Fruit fly (Drosophila melanogaster) whole organism, embryonic: Measurements from ENCODE around the gene shd.

Experiments used
- Atf3 ChIP-seq: fragments of 200-800 bp; sonication (Bioruptor generic); optimal IDR thresholded peaks from 3 replicates; lab custom pipeline; 2016; ENCODE audit warnings: missing biosample characterization, missing genetic modification characterization
- Awh ChIP-seq: fragments of 200-800 bp; sonication (Bioruptor generic); IDR thresholded peaks from 2 replicates; pipeline ENCODE4, ENCODE4 v1.3.6; 2022; ENCODE audit warnings: missing biosample characterization, missing genetic modification characterization
- Bdp1 ChIP-seq: fragments of 200-800 bp; sonication (Bioruptor generic); optimal IDR thresholded peaks from 3 replicates; lab custom pipeline; 2016; ENCODE audit warnings: missing biosample characterization, missing genetic modification characterization
- CG11560 ChIP-seq: fragments of 200-800 bp; sonication (Bioruptor generic); IDR thresholded peaks from 3 replicates; pipeline ENCODE4 v1.3.6; 2022; ENCODE audit warnings: missing biosample characterization, missing genetic modification characterization
- CG11696 ChIP-seq: fragments of 200-800 bp; sonication (Bioruptor generic); IDR thresholded peaks from 2 replicates; pipeline ENCODE4 v1.3.6; 2022; ENCODE audit warnings: missing biosample characterization, missing genetic modification characterization
- CG15011 ChIP-seq: fragments of 200-800 bp; sonication (Bioruptor generic); optimal IDR thresholded peaks from 3 replicates; lab custom pipeline; 2018; ENCODE audit warnings: missing biosample characterization, mild to moderate bottlenecking, missing genetic modification characterization
- CG15479 ChIP-seq: fragments of 200-800 bp; sonication (Bioruptor generic); optimal IDR thresholded peaks from 3 replicates; lab custom pipeline; 2019; ENCODE audit warnings: missing biosample characterization, mild to moderate bottlenecking, missing genetic modification characterization, moderate library complexity
- CG1603 ChIP-seq: fragments of 200-800 bp; sonication (Bioruptor generic); optimal IDR thresholded peaks from 2 replicates; lab custom pipeline; 2019; ENCODE audit warnings: missing biosample characterization, mild to moderate bottlenecking, missing genetic modification characterization, moderate library complexity
- CG16863 ChIP-seq: fragments of 200-800 bp; sonication (Bioruptor generic); optimal IDR thresholded peaks from 3 replicates; lab custom pipeline; 2016; ENCODE audit warnings: missing biosample characterization, missing genetic modification characterization
- CG17328 ChIP-seq: fragments of 200-800 bp; sonication (Bioruptor generic); IDR thresholded peaks from 2 replicates; pipeline ENCODE4 v1.3.6; 2022; ENCODE audit warnings: missing biosample characterization, missing genetic modification characterization
- CG30020 ChIP-seq: fragments of 200-800 bp; optimal IDR thresholded peaks from 2 replicates; lab custom pipeline; 2019; ENCODE audit warnings: missing biosample characterization, mild to moderate bottlenecking, missing genetic modification characterization, moderate library complexity
- CG3281 ChIP-seq: fragments of 200-800 bp; sonication (Bioruptor generic); optimal IDR thresholded peaks from 3 replicates; lab custom pipeline; 2017; ENCODE audit warnings: missing biosample characterization, mild to moderate bottlenecking, missing genetic modification characterization
- CG34224 ChIP-seq: fragments of 200-800 bp; sonication (Bioruptor generic); IDR thresholded peaks from 3 replicates; pipeline ENCODE4 v1.3.6; 2022; ENCODE audit warnings: missing biosample characterization, missing genetic modification characterization; ENCODE audit not compliant: partially characterized antibody
- CG4617 ChIP-seq: fragments of 200-800 bp; sonication (Bioruptor generic); optimal IDR thresholded peaks from 3 replicates; lab custom pipeline; 2016; ENCODE audit warnings: missing biosample characterization, missing genetic modification characterization, borderline replicate concordance
- CG6683 ChIP-seq: fragments of 200-800 bp; sonication (Bioruptor generic); optimal IDR thresholded peaks from 2 replicates; lab custom pipeline; 2017; ENCODE audit warnings: missing biosample characterization, mild to moderate bottlenecking, missing genetic modification characterization, missing genetic modification reagents
- CG6689 ChIP-seq: fragments of 200-800 bp; sonication (Bioruptor generic); IDR thresholded peaks from 2 replicates; pipeline ENCODE4 v1.3.6; 2022; ENCODE audit warnings: missing biosample characterization, missing genetic modification characterization
- CG8290 ChIP-seq, 3 experiments: fragments of 200-800 bp; sonication (Bioruptor generic); optimal IDR thresholded peaks; 2 replicates each; lab custom pipeline; 2016 to 2019; ENCODE audit warnings: missing biosample characterization in 3 of 3, missing genetic modification characterization in 3 of 3, mild to moderate bottlenecking in 2 of 3, moderate library complexity in 1 of 3
- CG8765 ChIP-seq: fragments of 200-800 bp; sonication (Bioruptor generic); IDR thresholded peaks from 2 replicates; pipeline ENCODE4 v1.3.6; 2022; ENCODE audit warnings: missing biosample characterization, missing genetic modification characterization
- CG9437 ChIP-seq: fragments of 200-800 bp; sonication (Bioruptor generic); optimal IDR thresholded peaks from 2 replicates; lab custom pipeline; 2018; ENCODE audit warnings: missing biosample characterization, mild to moderate bottlenecking, missing genetic modification characterization
- Dbx ChIP-seq: fragments of 200-800 bp; sonication (Bioruptor generic); IDR thresholded peaks from 3 replicates; pipeline ENCODE4 v1.3.6; 2022; ENCODE audit warnings: missing biosample characterization, missing genetic modification characterization
- Dfd ChIP-seq, 2 experiments: fragments of >200 bp; optimal IDR thresholded peaks; 2 replicates each; lab custom pipeline; 2017; ENCODE audit warnings: missing biosample characterization in 2 of 2, missing genetic modification characterization in 2 of 2
- Dip2 ChIP-seq: fragments of 200-800 bp; sonication (Bioruptor generic); IDR thresholded peaks from 2 replicates; pipeline ENCODE4 v1.3.6; 2022; ENCODE audit warnings: missing biosample characterization, missing genetic modification characterization
- Fer3 ChIP-seq: fragments of 200-800 bp; sonication (Bioruptor generic); optimal IDR thresholded peaks from 2 replicates; lab custom pipeline; 2018; ENCODE audit warnings: missing biosample characterization, mild to moderate bottlenecking, missing genetic modification characterization, moderate library complexity
- Hmx ChIP-seq: fragments of 200-800 bp; sonication (Bioruptor generic); optimal IDR thresholded peaks from 2 replicates; lab custom pipeline; 2016; ENCODE audit warnings: missing biosample characterization, missing genetic modification characterization
- Lhr ChIP-seq: fragments of 200-800 bp; sonication (Bioruptor generic); optimal IDR thresholded peaks from 3 replicates; lab custom pipeline; 2017; ENCODE audit warnings: mild to moderate bottlenecking, missing biosample characterization, missing genetic modification reagents, missing genetic modification characterization
- MESR4 ChIP-seq: fragments of 200-800 bp; sonication (Bioruptor generic); optimal IDR thresholded peaks from 2 replicates; lab custom pipeline; 2018; ENCODE audit warnings: missing biosample characterization, mild to moderate bottlenecking, missing genetic modification characterization, moderate library complexity
- Mad ChIP-seq: fragments of 200-800 bp; sonication (Bioruptor generic); optimal IDR thresholded peaks from 2 replicates; lab custom pipeline; 2016; ENCODE audit warnings: missing biosample characterization, missing genetic modification characterization
- Nf-YA ChIP-seq: fragments of 200-800 bp; sonication (Bioruptor generic); IDR thresholded peaks from 2 replicates; pipeline ENCODE4 v1.3.6; 2022; ENCODE audit warnings: missing biosample characterization, missing genetic modification characterization
- Nf-YB ChIP-seq: fragments of 200-800 bp; sonication (Bioruptor generic); optimal IDR thresholded peaks from 3 replicates; lab custom pipeline; 2019; ENCODE audit warnings: missing biosample characterization, mild to moderate bottlenecking, missing genetic modification characterization, moderate library complexity
- Oaz ChIP-seq: fragments of 200-800 bp; sonication (Bioruptor generic); IDR thresholded peaks from 2 replicates; pipeline ENCODE4 v1.3.6; 2022; ENCODE audit warnings: missing biosample characterization, missing genetic modification characterization
- Poxn ChIP-seq: fragments of 200-800 bp; sonication (Bioruptor generic); IDR thresholded peaks from 2 replicates; pipeline ENCODE4 v1.3.6; 2022; ENCODE audit warnings: missing biosample characterization, missing genetic modification characterization
- Ptx1 ChIP-seq: fragments of 200-800 bp; sonication (Bioruptor generic); IDR thresholded peaks from 2 replicates; pipeline ENCODE4 v1.3.6; 2022; ENCODE audit warnings: missing biosample characterization, missing genetic modification characterization
- TFAM ChIP-seq: fragments of 200-800 bp; sonication (Bioruptor generic); optimal IDR thresholded peaks from 2 replicates; lab custom pipeline; 2017; ENCODE audit warnings: missing biosample characterization, missing genetic modification characterization, inconsistent platforms
- abd-A ChIP-seq: fragments of 200-800 bp; sonication (Bioruptor generic); optimal IDR thresholded peaks from 3 replicates; lab custom pipeline; 2019; ENCODE audit warnings: missing biosample characterization, mild to moderate bottlenecking, missing genetic modification characterization, moderate library complexity
- amos ChIP-seq: fragments of 200-800 bp; sonication (Bioruptor generic); IDR thresholded peaks from 2 replicates; pipeline ENCODE4 v1.3.6; 2022; ENCODE audit warnings: missing biosample characterization, missing genetic modification characterization; ENCODE audit not compliant: partially characterized antibody
- ap ChIP-seq: fragments of 200-800 bp; sonication (Bioruptor generic); IDR thresholded peaks from 2 replicates; pipeline ENCODE4 v1.3.6; 2022; ENCODE audit warnings: missing biosample characterization, missing genetic modification characterization
- az2 ChIP-seq: fragments of 200-800 bp; sonication (Bioruptor generic); optimal IDR thresholded peaks from 3 replicates; lab custom pipeline; 2016; ENCODE audit warnings: missing biosample characterization, missing genetic modification characterization
- br ChIP-seq: fragments of >200 bp; optimal IDR thresholded peaks from 2 replicates; lab custom pipeline; 2017
- chm ChIP-seq: fragments of 200-800 bp; sonication (Bioruptor generic); IDR thresholded peaks from 2 replicates; pipeline ENCODE4 v1.3.6; 2022; ENCODE audit warnings: missing biosample characterization, missing genetic modification characterization
- ci ChIP-seq: fragments of 200-800 bp; sonication (Bioruptor generic); IDR thresholded peaks from 3 replicates; pipeline ENCODE4 v1.3.6; 2022; ENCODE audit warnings: missing biosample characterization, missing genetic modification characterization
- ems ChIP-seq: fragments of 200-800 bp; sonication (Bioruptor generic); optimal IDR thresholded peaks from 3 replicates; lab custom pipeline; 2016; ENCODE audit warnings: missing biosample characterization, missing genetic modification characterization
- gem ChIP-seq: fragments of 200-800 bp; sonication (Bioruptor generic); optimal IDR thresholded peaks from 2 replicates; lab custom pipeline; 2019; ENCODE audit warnings: missing biosample characterization, mild to moderate bottlenecking, missing genetic modification characterization, moderate library complexity
- grn ChIP-seq: fragments of 200-800 bp; sonication (Bioruptor generic); optimal IDR thresholded peaks from 3 replicates; lab custom pipeline; 2017; ENCODE audit warnings: missing biosample characterization, missing genetic modification characterization
- jigr1 ChIP-seq: fragments of 200-800 bp; sonication (Bioruptor generic); IDR thresholded peaks from 3 replicates; pipeline ENCODE4 v1.3.6; 2022; ENCODE audit warnings: missing biosample characterization, missing genetic modification characterization
- kah ChIP-seq: fragments of 200-800 bp; sonication (Bioruptor generic); optimal IDR thresholded peaks from 2 replicates; lab custom pipeline; 2018; ENCODE audit warnings: missing biosample characterization, mild to moderate bottlenecking, missing genetic modification characterization
- nom ChIP-seq: fragments of 200-800 bp; sonication (Bioruptor generic); optimal IDR thresholded peaks from 2 replicates; lab custom pipeline; 2017; ENCODE audit warnings: missing biosample characterization, missing genetic modification characterization, mild to moderate bottlenecking, moderate library complexity, missing genetic modification reagents
- pb ChIP-seq: fragments of 200-800 bp; sonication (Bioruptor generic); optimal IDR thresholded peaks from 3 replicates; lab custom pipeline; 2016; ENCODE audit warnings: missing biosample characterization, missing genetic modification characterization
- peb ChIP-seq: fragments of 200-800 bp; sonication (Bioruptor generic); IDR thresholded peaks from 2 replicates; pipeline ENCODE4 v1.3.6; 2022; ENCODE audit warnings: missing biosample characterization, missing genetic modification characterization
- stwl ChIP-seq: fragments of 200-800 bp; sonication (Bioruptor generic); optimal IDR thresholded peaks from 3 replicates; lab custom pipeline; 2018; ENCODE audit warnings: missing biosample characterization, mild to moderate bottlenecking, missing genetic modification characterization, moderate library complexity
- wdn ChIP-seq: fragments of 200-800 bp; sonication (Bioruptor generic); IDR thresholded peaks from 2 replicates; pipeline ENCODE4 v1.3.6; 2022; ENCODE audit warnings: missing biosample characterization, missing genetic modification characterization
- wek ChIP-seq: fragments of 200-800 bp; sonication (Bioruptor generic); optimal IDR thresholded peaks from 3 replicates; lab custom pipeline; 2018; ENCODE audit warnings: missing biosample characterization, mild to moderate bottlenecking, missing genetic modification characterization, moderate library complexity
- yki ChIP-seq: fragments of >200 bp; optimal IDR thresholded peaks from 3 replicates; lab custom pipeline; 2018

The shd gene

dm6 chr3L:14652554-14652953 is 38.3 kb downstream of the shd start (continued):
- TF ChIP-seq Oaz (GFP tag; lab: Robert Waterston, UW) (no peak), CG3281 (GFP tag; lab: Kevin White, UChicago) (peak; percentile 39), jigr1 (no peak), Nf-YB (GFP tag; lab: Kevin White, UChicago) (peak; percentile 72), CG15011 (no peak), Nf-YA (GFP tag; lab: Robert Waterston, UW) (no peak), Fer3 (tag; lab: Kevin White, UChicago) (peak; percentile 52), pb (GFP tag; lab: Kevin White, UChicago) (no peak), Ptx1 (GFP tag; lab: Robert Waterston, UW) (peak; percentile 64; the same call in 1 of the 2 replicates), Awh (GFP tag; lab: Robert Waterston, UW) (peak; percentile 62), br (lab: Kevin White, UChicago) (no peak), Poxn (GFP tag; lab: Robert Waterston, UW) (no peak), CG15479 (GFP tag; lab: Kevin White, UChicago) (no peak), CG6683 (GFP tag; lab: Kevin White, UChicago) (peak; percentile 51), Bdp1 (peak; percentile 35), Dbx (GFP tag; lab: Robert Waterston, UW) (no peak), CG1603 (tag; lab: Kevin White, UChicago) (peak; percentile 71), TFAM (no peak), Dip2 (GFP tag; lab: Robert Waterston, UW) (no peak), grn (GFP tag; lab: Kevin White, UChicago) (no peak), CG4617 (GFP tag; lab: Kevin White, UChicago) (peak; percentile 21), Hmx (GFP tag; lab: Kevin White, UChicago) (peak; percentile 12), yki (lab: Kevin White, UChicago) (no peak), CG30020 (tag; lab: Kevin White, UChicago) (peak; percentile 53), ems (GFP tag; lab: Kevin White, UChicago) (peak; percentile 35), kah (no peak), CG34224 (GFP tag; lab: Robert Waterston, UW) (no peak), Lhr (GFP tag; lab: Kevin White, UChicago) (peak; percentile 70), MESR4 (GFP tag; lab: Kevin White, UChicago) (no peak), CG11696 (GFP tag; lab: Robert Waterston, UW) (0 out of 2 replicates have a peak, but pooled peaks have one; percentile 35), CG9437 (GFP tag; lab: Kevin White, UChicago) (peak; percentile 36), gem (tag; lab: Kevin White, UChicago) (peak; percentile 88), CG11560 (tag; lab: Robert Waterston, UW) (no peak), CG8290 (GFP tag; optimal IDR thresholded peaks at IDR 0.05; lab: Kevin White, UChicago) (peak; percentile 80), CG8290 (tag; optimal IDR thresholded peaks at IDR 0.05; lab: Kevin White, UChicago) (peak in 1 of 2 experiments; percentile 48), wek (no peak), chm (GFP tag; lab: Robert Waterston, UW) (peak; percentile 57; the same call in 1 of the 2 replicates), peb (peak; percentile 68; the same call in 1 of the 2 replicates), ci (GFP tag; lab: Robert Waterston, UW) (peak; percentile 91), wdn (GFP tag; lab: Robert Waterston, UW) (no peak), nom (GFP tag; lab: Kevin White, UChicago) (peak; percentile 94), CG16863 (peak; percentile 82), Atf3 (GFP tag; lab: Kevin White, UChicago) (peak; percentile 54), CG6689 (peak; percentile 82), abd-A (tag; lab: Kevin White, UChicago) (no peak), amos (no peak), az2 (GFP tag; lab: Kevin White, UChicago) (peak; percentile 86), Dfd (GFP tag; optimal IDR thresholded peaks at IDR 0.05; lab: Kevin White, UChicago) (no peak), CG17328 (GFP tag; lab: Robert Waterston, UW) (peak; percentile 83), ap (GFP tag; lab: Robert Waterston, UW) (peak; percentile 59; the same call in 1 of the 2 replicates), Mad (GFP tag; lab: Kevin White, UChicago) (peak; percentile 50), CG8765 (GFP tag; lab: Robert Waterston, UW) (peak; percentile 45; the same call in 1 of the 2 replicates), stwl (tag; lab: Kevin White, UChicago) (peak; percentile 16)
